Worm (Caenorhabditis elegans) whole organism, L4 larva: ENCODE measurements around the gene nlp-1.

Experiments used
- Y105C5A.15 ChIP-seq: fragments of 200-800 bp; sonication (Bioruptor generic); IDR thresholded peaks from 2 replicates; pipeline ENCODE4 v1.3.6; 2022; ENCODE audit warnings: missing genetic modification characterization, missing compliant biosample characterization
- Y5F2A.4 ChIP-seq: fragments of 200-800 bp; sonication (Bioruptor generic); optimal IDR thresholded peaks from 2 replicates; lab custom pipeline; 2018; ENCODE audit warnings: mild to moderate bottlenecking, missing genetic modification characterization, missing compliant biosample characterization
- aha-1 ChIP-seq: fragments of 150-350 bp; peaks from one replicate; lab custom pipeline; 2014; ENCODE audit warnings: missing biosample characterization, missing genetic modification characterization
- aly-2 ChIP-seq: sonication (generic microtip); optimal IDR thresholded peaks from 2 replicates; lab custom pipeline; 2018; ENCODE audit warnings: missing biosample characterization, missing genetic modification characterization
- ces-1 ChIP-seq: fragments of 150-350 bp; sonication (generic microtip); optimal IDR thresholded peaks from 4 replicates; lab custom pipeline; 2014; ENCODE audit warnings: missing biosample characterization, missing genetic modification reagents, missing genetic modification characterization
- dmd-6 ChIP-seq: fragments of 200-800 bp; sonication (Bioruptor generic); IDR thresholded peaks from 2 replicates; pipeline ENCODE4 v1.3.6; 2022; ENCODE audit warnings: missing genetic modification reagents, missing genetic modification characterization, missing compliant biosample characterization
- dve-1 ChIP-seq: sonication (generic microtip); optimal IDR thresholded peaks from 2 replicates; lab custom pipeline; 2017; ENCODE audit warnings: antibody characterized with exemption, mild to moderate bottlenecking, missing genetic modification characterization, missing compliant biosample characterization; ENCODE audit not compliant: insufficient read depth
- egl-27 ChIP-seq: sonication (generic microtip); optimal IDR thresholded peaks from 3 replicates; lab custom pipeline; 2017; ENCODE audit warnings: missing biosample characterization, missing genetic modification reagents, missing genetic modification characterization
- hlh-11 ChIP-seq: fragments of 200-800 bp; sonication (Bioruptor generic); optimal IDR thresholded peaks from 2 replicates; lab custom pipeline; 2018; ENCODE audit warnings: mild to moderate bottlenecking, missing genetic modification characterization, missing compliant biosample characterization
- hlh-30 ChIP-seq: sonication (generic microtip); optimal IDR thresholded peaks from 2 replicates; lab custom pipeline; 2017; ENCODE audit warnings: antibody characterized with exemption, mild to moderate bottlenecking, missing genetic modification characterization, missing compliant biosample characterization; ENCODE audit not compliant: insufficient read depth
- hmg-1.1 ChIP-seq: fragments of 200-800 bp; sonication (Bioruptor generic); IDR thresholded peaks from 2 replicates; pipeline ENCODE4 v1.3.6; 2022; ENCODE audit warnings: missing genetic modification reagents, missing genetic modification characterization, missing compliant biosample characterization
- jun-1 ChIP-seq: fragments of 150-350 bp; optimal IDR thresholded peaks from 2 replicates; lab custom pipeline; 2014; ENCODE audit warnings: missing biosample characterization, missing genetic modification reagents, missing genetic modification characterization
- lim-7 ChIP-seq: fragments of 200-800 bp; sonication (Bioruptor generic); IDR thresholded peaks from 2 replicates; pipeline ENCODE4 v1.3.6; 2022; ENCODE audit warnings: missing genetic modification characterization, missing compliant biosample characterization
- lin-38 ChIP-seq: fragments of 200-800 bp; sonication (Bioruptor generic); IDR thresholded peaks from 2 replicates; pipeline ENCODE4 v1.3.6; 2022; ENCODE audit warnings: missing genetic modification reagents, missing genetic modification characterization, missing compliant biosample characterization
- mdt-29 ChIP-seq: fragments of 200-800 bp; sonication (Bioruptor generic); IDR thresholded peaks from 2 replicates; pipeline ENCODE4 v1.3.6; 2022; ENCODE audit warnings: missing genetic modification reagents, missing genetic modification characterization, missing compliant biosample characterization
- mxl-3 ChIP-seq: fragments of 200-800 bp; sonication (Bioruptor generic); optimal IDR thresholded peaks from 2 replicates; lab custom pipeline; 2018; ENCODE audit warnings: mild to moderate bottlenecking, missing genetic modification characterization, missing compliant biosample characterization
- nhr-10 ChIP-seq: fragments of 150-350 bp; optimal IDR thresholded peaks from 2 replicates; lab custom pipeline; 2014; ENCODE audit warnings: missing biosample characterization, missing genetic modification characterization
- nhr-25 ChIP-seq: sonication (generic microtip); optimal IDR thresholded peaks from 2 replicates; lab custom pipeline; 2017; ENCODE audit warnings: missing genetic modification characterization, mild to moderate bottlenecking, missing compliant biosample characterization, antibody characterized with exemption, moderate library complexity, borderline replicate concordance; ENCODE audit not compliant: insufficient read depth
- nhr-28 ChIP-seq: fragments of 150-350 bp; optimal IDR thresholded peaks from 2 replicates; lab custom pipeline; 2014; ENCODE audit warnings: missing biosample characterization, missing genetic modification characterization
- pha-4 ChIP-seq, 2 experiments: fragments of 150-350 bp in 1 of 2; fragments of 200-800 bp in 1 of 2; sonication (Bioruptor generic) in 1 of 2; IDR thresholded peaks in 1 of 2; optimal IDR thresholded peaks in 1 of 2; 2 replicates each; pipeline versions ENCODE4 v1.3.6 to Lab custom; 2014 to 2022; ENCODE audit warnings: missing genetic modification characterization in 2 of 2, missing genetic modification reagents in 2 of 2, missing biosample characterization in 1 of 2, missing compliant biosample characterization in 1 of 2
- skn-1 ChIP-seq: fragments of 150-350 bp; optimal IDR thresholded peaks from 2 replicates; lab custom pipeline; 2014; ENCODE audit warnings: missing biosample characterization, missing genetic modification characterization
- unc-130 ChIP-seq: sonication (generic microtip); optimal IDR thresholded peaks from 2 replicates; lab custom pipeline; 2016; ENCODE audit warnings: missing genetic modification reagents, missing genetic modification characterization, missing compliant biosample characterization
- unc-62 ChIP-seq, 3 experiments: fragments of 150-350 bp in 1 of 3; sonication (generic microtip); optimal IDR thresholded peaks in 2 of 3; peaks in 1 of 3; 1 replicate in 1 of 3; 2 replicates in 2 of 3; lab custom pipeline; 2014 to 2017; ENCODE audit warnings: missing biosample characterization in 3 of 3, missing genetic modification characterization in 3 of 3, missing genetic modification reagents in 3 of 3, missing genotype in 1 of 3
- ztf-11 ChIP-seq: fragments of 150-350 bp; optimal IDR thresholded peaks from 2 replicates; lab custom pipeline; 2014; ENCODE audit warnings: missing biosample characterization, missing genetic modification characterization

The nlp-1 gene

ce11 chrX:3773233-3773632, 45.9 kb downstream of the nlp-1 start:
- TF ChIP-seq ztf-11 (tag; lab: Kevin White, UChicago) (no peak), unc-130 (GFP tag; lab: Kevin White, UChicago) (no peak), unc-62 (GFP tag; optimal IDR thresholded peaks at IDR 0.05 in 1 of 2; lab: Kevin White, UChicago) (peak in 1 of 2 experiments; percentile 95), unc-62 (tag; optimal IDR thresholded peaks at IDR 0.05; lab: Kevin White, UChicago) (no peak), jun-1 (tag; lab: Kevin White, UChicago) (no peak), dmd-6 (GFP tag; lab: Robert Waterston, UW) (no peak), egl-27 (no peak), mdt-29 (GFP tag; lab: Robert Waterston, UW) (no peak), aly-2 (tag; lab: Kevin White, UChicago) (no peak), nhr-10 (tag; lab: Kevin White, UChicago) (no peak), hlh-11 (tag; lab: Kevin White, UChicago) (peak; percentile 14), dve-1 (tag; lab: Kevin White, UChicago) (no peak), Y105C5A.15 (no peak), hlh-30 (no peak), Y5F2A.4 (no peak), aha-1 (tag; lab: Kevin White, UChicago) (peak; percentile 4), ces-1 (GFP tag; lab: Kevin White, UChicago) (no peak), lin-38 (no peak), nhr-28 (tag; lab: Kevin White, UChicago) (peak; percentile 7), hmg-1.1 (GFP tag; lab: Robert Waterston, UW) (no peak), mxl-3 (GFP tag; lab: Kevin White, UChicago) (peak; percentile 5), skn-1 (no peak), nhr-25 (no peak), pha-4 (GFP tag; IDR thresholded peaks at IDR 0.05; lab: Robert Waterston, UW) (no peak), pha-4 (tag; optimal IDR thresholded peaks at IDR 0.05; lab: Kevin White, UChicago) (no peak), lim-7 (GFP tag; lab: Robert Waterston, UW) (no peak)
